Fruit fly (Drosophila melanogaster) whole organism, wandering third instar larva: ENCODE measurements around the gene Boh1.

Experiments
- Abd-B ChIP-seq: fragments of >200 bp; optimal IDR thresholded peaks from 2 replicates; lab custom pipeline; 2017; ENCODE audit warnings: missing biosample characterization, missing genetic modification characterization
- CG32264 ChIP-seq: fragments of 200-800 bp; sonication (Bioruptor generic); optimal IDR thresholded peaks from 2 replicates; lab custom pipeline; 2016; ENCODE audit warnings: missing biosample characterization, missing genetic modification characterization
- HLH106 ChIP-seq: fragments of 200-800 bp; optimal IDR thresholded peaks from 3 replicates; lab custom pipeline; 2019; ENCODE audit warnings: missing biosample characterization, mild to moderate bottlenecking, missing genetic modification characterization, moderate library complexity
- Mio ChIP-seq: sonication (Bioruptor generic); optimal IDR thresholded peaks from 2 replicates; lab custom pipeline; 2016; ENCODE audit warnings: missing biosample characterization, missing genetic modification characterization
- OdsH ChIP-seq: fragments of 200-800 bp; sonication (Bioruptor generic); optimal IDR thresholded peaks from 2 replicates; lab custom pipeline; 2016; ENCODE audit warnings: missing biosample characterization, mild to moderate bottlenecking, missing genetic modification characterization
- brk ChIP-seq: fragments of 200-800 bp; sonication (Bioruptor generic); optimal IDR thresholded peaks from 2 replicates; lab custom pipeline; 2016; ENCODE audit warnings: missing biosample characterization, mild to moderate bottlenecking, missing genetic modification characterization
- foxo ChIP-seq, 2 experiments: fragments of 200-800 bp; sonication (Bioruptor generic); optimal IDR thresholded peaks; 2 replicates in 1 of 2; 3 replicates in 1 of 2; lab custom pipeline; 2016 to 2017; ENCODE audit warnings: missing biosample characterization in 2 of 2, missing genetic modification characterization in 2 of 2
- fru ChIP-seq: fragments of 200-800 bp; sonication (Bioruptor generic); optimal IDR thresholded peaks from 3 replicates; lab custom pipeline; 2016; ENCODE audit warnings: missing biosample characterization, mild to moderate bottlenecking, missing genetic modification characterization
- h ChIP-seq: fragments of 200-800 bp; sonication (Bioruptor generic); optimal IDR thresholded peaks from 3 replicates; lab custom pipeline; 2016; ENCODE audit warnings: missing biosample characterization, mild to moderate bottlenecking, missing genetic modification characterization
- jim ChIP-seq: fragments of 175-275, 200-325 bp; sonication (Bioruptor generic); optimal IDR thresholded peaks from 2 replicates; lab custom pipeline; 2016; ENCODE audit warnings: missing biosample characterization, mild to moderate bottlenecking, missing genetic modification characterization
- pan ChIP-seq: fragments of >200 bp; optimal IDR thresholded peaks from 2 replicates; lab custom pipeline; 2017
- psq ChIP-seq: fragments of 200-800 bp; sonication (Bioruptor generic); optimal IDR thresholded peaks from 3 replicates; lab custom pipeline; 2017; ENCODE audit warnings: missing biosample characterization, mild to moderate bottlenecking, missing genetic modification characterization, moderate library complexity
- tai ChIP-seq: sonication (Bioruptor generic); optimal IDR thresholded peaks from 2 replicates; lab custom pipeline; 2016; ENCODE audit warnings: missing biosample characterization, missing genetic modification characterization
- woc ChIP-seq: sonication (Bioruptor generic); optimal IDR thresholded peaks from 2 replicates; lab custom pipeline; 2016; ENCODE audit warnings: missing biosample characterization, mild to moderate bottlenecking, missing genetic modification characterization

Boh1 gene

dm6 chr3R:27888110-27888509 is 31.1 kb downstream of the Boh1 start:
- TF ChIP-seq fru (GFP tag; lab: Kevin White, UChicago) (no peak), pan (lab: Kevin White, UChicago) (no peak), CG32264 (no peak), Mio (no peak), h (GFP tag; lab: Kevin White, UChicago) (no peak), OdsH (no peak), woc (no peak), tai (GFP tag; lab: Kevin White, UChicago) (no peak), HLH106 (no peak)

dm6 chr3R:27872290-27872689 is 47.0 kb downstream of the Boh1 start, which contains the start of gene CG12426:
CG12426 (minus strand) TSS chr3R:27872390.
- TF ChIP-seq brk (GFP tag; lab: Kevin White, UChicago) (no peak), Abd-B (no peak), foxo (GFP tag; optimal IDR thresholded peaks at IDR 0.05; lab: Kevin White, UChicago) (no peak), psq (no peak), jim (no peak)
